Fruit fly (Drosophila melanogaster) whole organism, embryonic: ENCODE results near the gene PAPLA1.

ENCODE experiments used
- CG10147 ChIP-seq: fragments of 200-800 bp; sonication (Bioruptor generic); optimal IDR thresholded peaks from 2 replicates; lab custom pipeline; 2019; ENCODE audit warnings: missing biosample characterization, mild to moderate bottlenecking, missing genetic modification characterization, moderate library complexity
- CG10267 ChIP-seq: fragments of 200-800 bp; sonication (Bioruptor generic); optimal IDR thresholded peaks from 2 replicates; lab custom pipeline; 2018; ENCODE audit warnings: missing biosample characterization, mild to moderate bottlenecking, missing genetic modification characterization, moderate library complexity
- CG10431 ChIP-seq: fragments of 200-800 bp; sonication (Bioruptor generic); optimal IDR thresholded peaks from 3 replicates; lab custom pipeline; 2018; ENCODE audit warnings: missing biosample characterization, mild to moderate bottlenecking, missing genetic modification characterization
- CG1529 ChIP-seq: fragments of 200-800 bp; sonication (Bioruptor generic); optimal IDR thresholded peaks from 3 replicates; lab custom pipeline; 2018; ENCODE audit warnings: missing biosample characterization, missing genetic modification characterization
- CG15601 ChIP-seq: fragments of 200-800 bp; sonication (Bioruptor generic); optimal IDR thresholded peaks from 3 replicates; lab custom pipeline; 2019; ENCODE audit warnings: missing biosample characterization, mild to moderate bottlenecking, missing genetic modification characterization, moderate library complexity
- CG1792 ChIP-seq: fragments of 200-800 bp; sonication (Bioruptor generic); optimal IDR thresholded peaks from 2 replicates; lab custom pipeline; 2016; ENCODE audit warnings: missing biosample characterization, missing genetic modification characterization
- CG18619 ChIP-seq: fragments of 200-800 bp; sonication (Bioruptor generic); optimal IDR thresholded peaks from 3 replicates; lab custom pipeline; 2017; ENCODE audit warnings: missing biosample characterization, mild to moderate bottlenecking, missing genetic modification characterization
- CG30431 ChIP-seq: fragments of 200-800 bp; sonication (Bioruptor generic); optimal IDR thresholded peaks from 2 replicates; lab custom pipeline; 2017; ENCODE audit warnings: missing biosample characterization, missing genetic modification characterization
- CG3163 ChIP-seq: fragments of 200-800 bp; sonication (Bioruptor generic); optimal IDR thresholded peaks from 3 replicates; lab custom pipeline; 2016; ENCODE audit warnings: missing biosample characterization, missing genetic modification characterization
- CG43689 ChIP-seq: fragments of 200-800 bp; sonication (Bioruptor generic); IDR thresholded peaks from 2 replicates; pipeline ENCODE4 v1.3.6; 2022; ENCODE audit warnings: missing biosample characterization, missing genetic modification characterization
- CG4854 ChIP-seq: fragments of 200-800 bp; sonication (Bioruptor generic); optimal IDR thresholded peaks from 2 replicates; lab custom pipeline; 2016; ENCODE audit warnings: missing biosample characterization, missing genetic modification characterization, inconsistent platforms
- CG5953 ChIP-seq: fragments of 200-800 bp; sonication (Bioruptor generic); IDR thresholded peaks from 2 replicates; pipeline ENCODE4 v1.3.6; 2022; ENCODE audit warnings: missing biosample characterization, missing genetic modification characterization
- CG6272 ChIP-seq: fragments of 200-800 bp; sonication (Bioruptor generic); IDR thresholded peaks from 2 replicates; pipeline ENCODE4 v1.3.6; 2022; ENCODE audit warnings: missing biosample characterization, missing genetic modification characterization
- CG6689 ChIP-seq: fragments of 200-800 bp; sonication (Bioruptor generic); IDR thresholded peaks from 2 replicates; pipeline ENCODE4 v1.3.6; 2022; ENCODE audit warnings: missing biosample characterization, missing genetic modification characterization
- Chrac-16 ChIP-seq: fragments of 200-800 bp; sonication (Bioruptor generic); optimal IDR thresholded peaks from 3 replicates; lab custom pipeline; 2016; ENCODE audit warnings: missing biosample characterization, missing genetic modification characterization
- CrebB ChIP-seq: fragments of 200-800 bp; sonication (Bioruptor generic); optimal IDR thresholded peaks from 3 replicates; lab custom pipeline; 2018; ENCODE audit warnings: missing biosample characterization, mild to moderate bottlenecking, missing genetic modification characterization
- D ChIP-seq, 2 experiments: fragments of 200-800 bp in 1 of 2; fragments of >200 bp in 1 of 2; sonication (Bioruptor generic) in 1 of 2; optimal IDR thresholded peaks; 2 replicates in 1 of 2; 3 replicates in 1 of 2; lab custom pipeline; 2017; ENCODE audit warnings: mild to moderate bottlenecking in 1 of 2, missing biosample characterization in 1 of 2, missing genetic modification characterization in 1 of 2, missing genetic modification reagents in 1 of 2
- D19A ChIP-seq: fragments of 200-800 bp; optimal IDR thresholded peaks from 3 replicates; lab custom pipeline; 2019; ENCODE audit warnings: missing biosample characterization, mild to moderate bottlenecking, missing genetic modification characterization, moderate library complexity
- Deaf1 ChIP-seq: fragments of 200-800 bp; optimal IDR thresholded peaks from 3 replicates; lab custom pipeline; 2019; ENCODE audit warnings: missing biosample characterization, mild to moderate bottlenecking, missing genetic modification characterization, moderate library complexity
- HLH3B ChIP-seq: fragments of 200-800 bp; sonication (Bioruptor generic); IDR thresholded peaks from 2 replicates; pipeline ENCODE4 v1.3.6; 2022; ENCODE audit warnings: missing biosample characterization, missing genetic modification characterization
- HLH4C ChIP-seq: fragments of 200-800 bp; sonication (Bioruptor generic); IDR thresholded peaks from 3 replicates; pipeline ENCODE4 v1.3.6; 2022; ENCODE audit warnings: missing biosample characterization, missing genetic modification characterization; ENCODE audit not compliant: partially characterized antibody
- NC2α ChIP-seq: fragments of 200-800 bp; sonication (Bioruptor generic); optimal IDR thresholded peaks from 2 replicates; lab custom pipeline; 2016; ENCODE audit warnings: missing biosample characterization, missing genetic modification characterization
- NFAT ChIP-seq: fragments of 200-800 bp; sonication (Bioruptor generic); IDR thresholded peaks from 2 replicates; pipeline ENCODE4 v1.3.6; 2022; ENCODE audit warnings: missing biosample characterization, missing genetic modification characterization
- NK7.1 ChIP-seq: fragments of 200-800 bp; sonication (Bioruptor generic); optimal IDR thresholded peaks from 3 replicates; lab custom pipeline; 2016; ENCODE audit warnings: missing biosample characterization, missing genetic modification characterization
- Neu2 ChIP-seq: fragments of 200-800 bp; sonication (Bioruptor generic); optimal IDR thresholded peaks from 3 replicates; lab custom pipeline; 2016; ENCODE audit warnings: missing biosample characterization, missing genetic modification characterization, borderline replicate concordance
- Opbp ChIP-seq: fragments of 200-800 bp; sonication (Bioruptor generic); IDR thresholded peaks from 3 replicates; pipeline ENCODE4 v1.3.6; 2022; ENCODE audit warnings: missing biosample characterization, missing genetic modification characterization; ENCODE audit not compliant: partially characterized antibody
- Optix ChIP-seq: fragments of 200-800 bp; sonication (Bioruptor generic); IDR thresholded peaks from 3 replicates; pipeline ENCODE4 v1.3.6; 2022; ENCODE audit warnings: missing biosample characterization, missing genetic modification characterization
- Pdp1 ChIP-seq, 2 experiments: fragments of 200-800 bp; sonication (Bioruptor generic); optimal IDR thresholded peaks; 3 replicates each; lab custom pipeline; 2016; ENCODE audit warnings: missing biosample characterization in 2 of 2, missing genetic modification characterization in 2 of 2, mild to moderate bottlenecking in 1 of 2, moderate library complexity in 1 of 2
- Poxn ChIP-seq: fragments of 200-800 bp; sonication (Bioruptor generic); IDR thresholded peaks from 2 replicates; pipeline ENCODE4 v1.3.6; 2022; ENCODE audit warnings: missing biosample characterization, missing genetic modification characterization
- Sin3A ChIP-seq: fragments of >200 bp; optimal IDR thresholded peaks from 2 replicates; lab custom pipeline; 2018
- Spps ChIP-seq: fragments of 200-800 bp; sonication (Bioruptor generic); optimal IDR thresholded peaks from 2 replicates; lab custom pipeline; 2018; ENCODE audit warnings: missing biosample characterization, mild to moderate bottlenecking, missing genetic modification characterization
- ac ChIP-seq: fragments of 200-800 bp; sonication (Bioruptor generic); optimal IDR thresholded peaks from 3 replicates; lab custom pipeline; 2017; ENCODE audit warnings: missing biosample characterization, mild to moderate bottlenecking, missing genetic modification characterization
- cwo ChIP-seq: fragments of 200-800 bp; sonication (Bioruptor generic); optimal IDR thresholded peaks from 3 replicates; lab custom pipeline; 2017; ENCODE audit warnings: missing biosample characterization, missing genetic modification characterization, mild to moderate bottlenecking, moderate library complexity, missing genetic modification reagents
- da ChIP-seq: fragments of 200-800 bp; sonication (Bioruptor generic); optimal IDR thresholded peaks from 2 replicates; lab custom pipeline; 2016; ENCODE audit warnings: missing biosample characterization, missing genetic modification characterization
- dan ChIP-seq: fragments of 200-800 bp; sonication (Bioruptor generic); IDR thresholded peaks from 2 replicates; pipeline ENCODE4 v1.3.6; 2022; ENCODE audit warnings: missing biosample characterization, missing genetic modification characterization
- dpn ChIP-seq, 2 experiments: fragments of 200-800 bp; sonication (Bioruptor generic); optimal IDR thresholded peaks; 3 replicates each; lab custom pipeline; 2016; ENCODE audit warnings: missing biosample characterization in 2 of 2, missing genetic modification characterization in 2 of 2
- en ChIP-seq: fragments of 200-800 bp; sonication (Bioruptor generic); optimal IDR thresholded peaks from 2 replicates; lab custom pipeline; 2016; ENCODE audit warnings: missing biosample characterization, missing genetic modification characterization
- ftz-f1 ChIP-seq: fragments of 200-800 bp; sonication (Bioruptor generic); optimal IDR thresholded peaks from 2 replicates; lab custom pipeline; 2016; ENCODE audit warnings: missing biosample characterization, missing genetic modification characterization
- ham ChIP-seq: fragments of 200-800 bp; sonication (Bioruptor generic); IDR thresholded peaks from 2 replicates; pipeline ENCODE4 v1.3.6; 2022; ENCODE audit warnings: missing biosample characterization, missing genetic modification characterization
- hbn ChIP-seq: fragments of 200-800 bp; sonication (Bioruptor generic); IDR thresholded peaks from 2 replicates; pipeline ENCODE4 v1.3.6; 2022; ENCODE audit warnings: missing biosample characterization, missing genetic modification characterization; ENCODE audit not compliant: partially characterized antibody
- hth ChIP-seq: fragments of >200 bp; optimal IDR thresholded peaks from 2 replicates; lab custom pipeline; 2017; ENCODE audit warnings: inconsistent platforms
- jing ChIP-seq: fragments of 200-800 bp; sonication (Bioruptor generic); optimal IDR thresholded peaks from 2 replicates; lab custom pipeline; 2018; ENCODE audit warnings: missing biosample characterization, mild to moderate bottlenecking, missing genetic modification characterization
- mirr ChIP-seq: fragments of 200-800 bp; sonication (Bioruptor generic); optimal IDR thresholded peaks from 3 replicates; lab custom pipeline; 2018; ENCODE audit warnings: missing biosample characterization, mild to moderate bottlenecking, missing genetic modification characterization
- odd ChIP-seq: fragments of 200-800 bp; sonication (Bioruptor generic); optimal IDR thresholded peaks from 2 replicates; lab custom pipeline; 2017; ENCODE audit warnings: missing biosample characterization, mild to moderate bottlenecking, missing genetic modification characterization
- pita ChIP-seq: fragments of 200-800 bp; sonication (Bioruptor generic); optimal IDR thresholded peaks from 2 replicates; lab custom pipeline; 2017; ENCODE audit warnings: missing biosample characterization, mild to moderate bottlenecking, missing genetic modification characterization
- pum ChIP-seq: fragments of 200-800 bp; sonication (Bioruptor generic); optimal IDR thresholded peaks from 2 replicates; lab custom pipeline; 2016; ENCODE audit warnings: missing biosample characterization, missing genetic modification characterization
- schlank ChIP-seq: fragments of 200-800 bp; sonication (Bioruptor generic); optimal IDR thresholded peaks from 2 replicates; lab custom pipeline; 2018; ENCODE audit warnings: missing biosample characterization, mild to moderate bottlenecking, missing genetic modification characterization
- sens-2 ChIP-seq: fragments of 200-800 bp; sonication (Bioruptor generic); IDR thresholded peaks from 2 replicates; pipeline ENCODE4 v1.3.6; 2022; ENCODE audit warnings: missing biosample characterization, missing genetic modification characterization
- toy ChIP-seq: fragments of 200-800 bp; sonication (Bioruptor generic); IDR thresholded peaks from 2 replicates; pipeline ENCODE4 v1.3.6; 2022; ENCODE audit warnings: missing biosample characterization, missing genetic modification characterization
- trh ChIP-seq: fragments of 200-800 bp; sonication (Bioruptor generic); optimal IDR thresholded peaks from 2 replicates; lab custom pipeline; 2016; ENCODE audit warnings: missing biosample characterization, missing genetic modification characterization
- zf30C ChIP-seq: fragments of 200-800 bp; sonication (Bioruptor generic); optimal IDR thresholded peaks from 3 replicates; lab custom pipeline; 2018; ENCODE audit warnings: missing biosample characterization, mild to moderate bottlenecking, missing genetic modification characterization

The PAPLA1 gene

DNA sequence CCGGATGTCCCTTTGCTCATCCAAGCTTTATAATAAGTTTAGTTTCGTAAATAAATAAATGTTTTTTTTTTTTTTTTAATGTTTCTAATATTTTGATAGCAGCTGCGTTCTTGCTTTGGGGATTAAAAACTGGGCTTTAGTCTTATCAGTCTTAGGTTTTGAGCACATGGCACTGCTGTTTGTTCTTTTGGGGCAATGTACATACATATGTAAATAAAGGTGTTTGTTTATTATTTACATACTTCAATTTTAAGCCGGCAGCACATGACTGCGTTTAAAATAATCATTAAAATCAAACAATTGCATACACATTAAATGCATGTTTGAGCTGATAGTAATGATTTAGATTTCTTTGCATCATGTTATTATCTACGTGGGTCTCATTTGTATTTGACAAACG lies 4.8 kb upstream of the PAPLA1 start (continued):
- TF ChIP-seq CG3163, result peak; percentile 34
- peak; percentile 95 for TF ChIP-seq CG15601 (tag; lab: Kevin White, UChicago)
- TF ChIP-seq odd (GFP tag; lab: Kevin White, UChicago), result peak; percentile 78
- TF ChIP-seq Sin3A (lab: Kevin White, UChicago), result no peak
- peak; percentile 84 for TF ChIP-seq trh (GFP tag; lab: Kevin White, UChicago)
- peak; percentile 74 for TF ChIP-seq sens-2 (GFP tag; lab: Robert Waterston, UW)
- peak; percentile 68 for TF ChIP-seq D19A (tag; lab: Kevin White, UChicago)
- peak; percentile 80 for TF ChIP-seq Spps (tag; lab: Kevin White, UChicago)
- TF ChIP-seq HLH3B (GFP tag; lab: Robert Waterston, UW), result peak; percentile 50; the same call in 1 of the 2 replicates
- TF ChIP-seq en (GFP tag; lab: Kevin White, UChicago), result peak; percentile 76
- TF ChIP-seq CG1529 (GFP tag; lab: Kevin White, UChicago), result peak; percentile 90
- peak; percentile 45 to 58 for TF ChIP-seq dpn (GFP tag; optimal IDR thresholded peaks at IDR 0.05; lab: Kevin White, UChicago)
- TF ChIP-seq CG43689 (GFP tag; lab: Robert Waterston, UW), result peak; percentile 41; the same call in 1 of the 2 replicates
- peak; percentile 9 for TF ChIP-seq CG10147 (GFP tag; lab: Kevin White, UChicago)
- peak; percentile 71; the same call in 1 of the 2 replicates for TF ChIP-seq CG5953 (GFP tag; lab: Robert Waterston, UW)
- TF ChIP-seq da, result no peak
- TF ChIP-seq hbn (GFP tag; lab: Robert Waterston, UW), result no peak
- TF ChIP-seq dan (GFP tag; lab: Robert Waterston, UW), result no peak
- peak; percentile 39 for TF ChIP-seq mirr
- TF ChIP-seq ham (GFP tag; lab: Robert Waterston, UW), result no peak
- TF ChIP-seq pita (GFP tag; lab: Kevin White, UChicago), result no peak
- TF ChIP-seq ftz-f1, result no peak
- TF ChIP-seq NFAT (GFP tag; lab: Robert Waterston, UW), result no peak
- TF ChIP-seq NK7.1 (GFP tag; lab: Kevin White, UChicago), result peak; percentile 65
- peak; percentile 53 for TF ChIP-seq cwo (GFP tag; lab: Kevin White, UChicago)
- TF ChIP-seq CG4854 (GFP tag; lab: Kevin White, UChicago), result peak; percentile 72
- no peak for TF ChIP-seq HLH4C (GFP tag; lab: Robert Waterston, UW)
- no peak for TF ChIP-seq D (optimal IDR thresholded peaks at IDR 0.05; lab: Kevin White, UChicago)
- TF ChIP-seq D (GFP tag; optimal IDR thresholded peaks at IDR 0.05; lab: Kevin White, UChicago), result peak; percentile 88
- no peak for TF ChIP-seq Deaf1 (tag; lab: Kevin White, UChicago)
- TF ChIP-seq Neu2 (GFP tag; lab: Kevin White, UChicago), result no peak
- TF ChIP-seq toy (GFP tag; lab: Robert Waterston, UW), result no peak
- no peak for TF ChIP-seq CG6272 (GFP tag; lab: Robert Waterston, UW)
- TF ChIP-seq ac (GFP tag; lab: Kevin White, UChicago), result peak; percentile 85
- TF ChIP-seq CG10431 (GFP tag; lab: Kevin White, UChicago), result peak; percentile 79
- peak; percentile 54 for TF ChIP-seq CG10267 (tag; lab: Kevin White, UChicago)
- peak; percentile 70 for TF ChIP-seq CG30431 (GFP tag; lab: Kevin White, UChicago)
- peak; percentile 53 for TF ChIP-seq schlank
- TF ChIP-seq CrebB, result peak; percentile 84
- TF ChIP-seq Opbp (GFP tag; lab: Robert Waterston, UW), result no peak
- peak; percentile 80 for TF ChIP-seq CG1792 (GFP tag; lab: Kevin White, UChicago)
- peak; percentile 29 to 63 for TF ChIP-seq Pdp1 (GFP tag; optimal IDR thresholded peaks at IDR 0.05; lab: Kevin White, UChicago)
- peak; percentile 55 for TF ChIP-seq jing (GFP tag; lab: Kevin White, UChicago)
- TF ChIP-seq Poxn (GFP tag; lab: Robert Waterston, UW), result no peak
- no peak for TF ChIP-seq Optix (GFP tag; lab: Robert Waterston, UW)
- TF ChIP-seq CG6689 (GFP tag; lab: Robert Waterston, UW), result peak; percentile 62
- no peak for TF ChIP-seq Chrac-16 (GFP tag; lab: Kevin White, UChicago)
- TF ChIP-seq zf30C (GFP tag; lab: Kevin White, UChicago), result no peak
- peak; percentile 82 for TF ChIP-seq CG18619 (GFP tag; lab: Kevin White, UChicago)
- no peak for TF ChIP-seq hth (lab: Kevin White, UChicago)
- peak; percentile 50 for TF ChIP-seq pum (GFP tag; lab: Kevin White, UChicago)
- TF ChIP-seq NC2α (GFP tag; lab: Kevin White, UChicago), result peak; percentile 77
